Fruit fly (Drosophila melanogaster) whole organism, pupa: Measurements from ENCODE around the gene CG17819.

Experiments
- CG10348 ChIP-seq: fragments of 200-800 bp; sonication (Bioruptor generic); IDR thresholded peaks from 2 replicates; pipeline ENCODE4 v1.3.6; 2022; ENCODE audit warnings: missing biosample characterization, missing genetic modification characterization
- CG12605 ChIP-seq: fragments of 200-800 bp; sonication (Bioruptor generic); IDR thresholded peaks from 2 replicates; pipeline ENCODE4 v1.3.6; 2022; ENCODE audit warnings: missing biosample characterization, missing genetic modification characterization
- CG13204 ChIP-seq: fragments of 200-800 bp; sonication (Bioruptor generic); optimal IDR thresholded peaks from 2 replicates; lab custom pipeline; 2018; ENCODE audit warnings: missing biosample characterization, mild to moderate bottlenecking, missing genetic modification characterization, moderate library complexity
- CG14655 ChIP-seq: fragments of 200-800 bp; sonication (Bioruptor generic); optimal IDR thresholded peaks from 3 replicates; lab custom pipeline; 2017; ENCODE audit warnings: mild to moderate bottlenecking, missing biosample characterization, missing genetic modification reagents, missing genetic modification characterization
- CG15710 ChIP-seq: fragments of 200-800 bp; sonication (Bioruptor generic); optimal IDR thresholded peaks from 2 replicates; lab custom pipeline; 2018; ENCODE audit warnings: missing biosample characterization, mild to moderate bottlenecking, missing genetic modification characterization, moderate library complexity
- CG4496 ChIP-seq: fragments of 200-800 bp; sonication (Bioruptor generic); IDR thresholded peaks from 3 replicates; pipeline ENCODE4 v1.3.6; 2022; ENCODE audit warnings: missing biosample characterization, missing genetic modification characterization
- CG8301 ChIP-seq: fragments of 200-800 bp; sonication (Bioruptor generic); optimal IDR thresholded peaks from 2 replicates; lab custom pipeline; 2018; ENCODE audit warnings: missing biosample characterization, mild to moderate bottlenecking, missing genetic modification characterization
- Pif1B ChIP-seq: fragments of 200-800 bp; sonication (Bioruptor generic); optimal IDR thresholded peaks from 3 replicates; lab custom pipeline; 2016; ENCODE audit warnings: missing biosample characterization, missing genetic modification characterization
- Snoo ChIP-seq: fragments of 200-800 bp; sonication (Bioruptor generic); optimal IDR thresholded peaks from 3 replicates; lab custom pipeline; 2017; ENCODE audit warnings: missing biosample characterization, mild to moderate bottlenecking, missing genetic modification characterization, inconsistent platforms
- rn ChIP-seq: fragments of 200-800 bp; sonication (Bioruptor generic); IDR thresholded peaks from 2 replicates; pipeline ENCODE4 v1.3.6; 2022; ENCODE audit warnings: missing biosample characterization, missing genetic modification characterization

DNA sequence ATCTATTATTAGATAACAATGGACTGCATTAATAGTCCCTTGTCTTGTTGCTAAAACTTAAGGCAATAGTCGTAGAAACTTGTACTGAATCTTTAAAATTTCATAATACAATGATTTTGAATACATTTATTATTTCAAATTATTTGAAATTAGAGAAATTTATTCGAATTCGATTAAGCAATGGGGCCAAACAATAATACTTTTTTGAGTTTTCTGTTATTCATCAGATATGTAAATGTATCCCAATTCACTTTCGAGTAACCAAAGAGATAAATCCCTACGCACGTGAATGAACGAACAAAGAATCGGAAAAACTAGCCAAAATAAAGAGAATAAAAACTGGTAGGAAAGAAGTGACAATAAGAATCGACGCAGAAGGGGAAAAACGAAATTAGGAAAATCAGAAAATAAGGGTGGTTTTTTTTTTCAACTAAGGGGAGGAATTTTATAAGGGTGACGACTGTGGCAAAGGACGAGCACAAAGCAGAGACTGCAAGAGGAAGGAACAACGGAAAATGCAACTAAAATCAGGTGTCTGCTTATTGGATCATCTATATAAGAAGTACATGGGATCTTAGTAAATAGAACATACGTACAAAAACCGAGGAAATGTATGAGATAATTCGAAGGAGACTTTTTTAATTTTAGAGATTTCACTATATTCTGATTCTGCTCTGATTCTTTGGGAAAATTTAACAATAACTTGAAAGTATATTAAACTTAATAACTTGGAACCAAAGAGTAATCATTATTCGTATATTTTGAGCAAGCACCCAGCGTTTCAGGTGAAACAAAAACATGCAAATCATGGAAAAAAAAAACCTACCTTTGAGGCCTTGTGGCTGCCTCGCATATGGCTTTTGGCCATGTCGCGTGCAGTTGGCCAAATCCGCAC, 30.5 kb downstream of the CG17819 start:
- TF ChIP-seq CG8301 (tag; lab: Kevin White, UChicago) (no peak), CG15710 (tag; lab: Kevin White, UChicago) (no peak), CG4496 (GFP tag; lab: Robert Waterston, UW) (no peak), CG14655 (GFP tag; lab: Kevin White, UChicago) (no peak), Pif1B (no peak), Snoo (tag; lab: Kevin White, UChicago) (no peak), CG13204 (GFP tag; lab: Kevin White, UChicago) (no peak), rn (GFP tag; lab: Robert Waterston, UW) (no peak), CG10348 (GFP tag; lab: Robert Waterston, UW) (no peak), CG12605 (GFP tag; lab: Robert Waterston, UW) (no peak)
